Worm (Caenorhabditis elegans): ENCODE results near the gene F15E6.9.

F15E6.9 gene

ce11 chrIV:4301202-4301601 lies 2.3 kb upstream of the F15E6.9 start, which contains the start of gene lgc-22:
Gene lgc-22, plus strand, starts transcription at chrIV:4301306.
- TF ChIP-seq lim-6 (tag; optimal IDR thresholded peaks at IDR 0.05) (no peak), unc-3 (GFP tag; conservative IDR thresholded peaks at IDR 0.05) (no peak), unc-3 (tag; optimal IDR thresholded peaks at IDR 0.05) (no peak), ceh-14 (tag; optimal IDR thresholded peaks at IDR 0.05) (no peak), T23F11.4 (GFP tag; optimal IDR thresholded peaks at IDR 0.05) (no peak), nhr-232 (tag; optimal IDR thresholded peaks at IDR 0.05) (no peak), lin-11 (tag; optimal IDR thresholded peaks at IDR 0.05) (no peak)

- no peak for TF ChIP-seq ceh-31 (tag; optimal IDR thresholded peaks at IDR 0.05)
- no peak for TF ChIP-seq ceh-6 (GFP tag; optimal IDR thresholded peaks at IDR 0.05)
- no peak for TF ChIP-seq unc-55 (GFP tag; optimal IDR thresholded peaks at IDR 0.05)
- no peak for TF ChIP-seq ahr-1 (tag; optimal IDR thresholded peaks at IDR 0.05)
- no peak for TF ChIP-seq madf-2 (tag; optimal IDR thresholded peaks at IDR 0.05)
- no peak for TF ChIP-seq hlh-13 (GFP tag; optimal IDR thresholded peaks at IDR 0.05)
- TF ChIP-seq K09A11.1 (tag; optimal IDR thresholded peaks at IDR 0.05; ENCODE audit: insufficient read depth), result no peak
- no peak for TF ChIP-seq pag-3 (tag; optimal IDR thresholded peaks at IDR 0.05; ENCODE audit: borderline replicate concordance)
- no peak for TF ChIP-seq pha-2 (tag; optimal IDR thresholded peaks at IDR 0.05)
- TF ChIP-seq ceh-45 (GFP tag; IDR thresholded peaks at IDR 0.05), result no peak
- TF ChIP-seq sox-4 (tag; optimal IDR thresholded peaks at IDR 0.05), result no peak
- no peak for TF ChIP-seq ceh-2 (tag; optimal IDR thresholded peaks at IDR 0.05)
- no peak for TF ChIP-seq tbx-2 (tag; optimal IDR thresholded peaks at IDR 0.05)
- no peak for TF ChIP-seq ref-2 (tag; optimal IDR thresholded peaks at IDR 0.05)
- no peak for TF ChIP-seq che-1 (tag; optimal IDR thresholded peaks at IDR 0.05)
These were observed 1.1 kb upstream of the F15E6.9 start for ce11 chrIV:4299994-4300393.

- TF ChIP-seq unc-86 (tag; optimal IDR thresholded peaks at IDR 0.05), result no peak
- no peak for TF ChIP-seq sox-2 (GFP tag; IDR thresholded peaks at IDR 0.05)
- no peak for TF ChIP-seq gmeb-2 (tag; optimal IDR thresholded peaks at IDR 0.05)
- no peak for TF ChIP-seq ama-1 (optimal IDR thresholded peaks at IDR 0.05)
- TF ChIP-seq nfya-1 (tag; optimal IDR thresholded peaks at IDR 0.05), result no peak
- TF ChIP-seq ceh-14 (tag; optimal IDR thresholded peaks at IDR 0.05), result no peak
- TF ChIP-seq unc-3 (GFP tag; conservative IDR thresholded peaks at IDR 0.05), result no peak
- TF ChIP-seq unc-3 (tag; optimal IDR thresholded peaks at IDR 0.05), result no peak
- no peak for TF ChIP-seq hlh-8 (tag; optimal IDR thresholded peaks at IDR 0.05)
- no peak for TF ChIP-seq ceh-2 (tag; optimal IDR thresholded peaks at IDR 0.05)
- TF ChIP-seq unc-55 (GFP tag; optimal IDR thresholded peaks at IDR 0.05), result no peak
- no peak for TF ChIP-seq hlh-15 (tag; optimal IDR thresholded peaks at IDR 0.05)
- no peak for TF ChIP-seq ceh-31 (tag; optimal IDR thresholded peaks at IDR 0.05)
- no peak for TF ChIP-seq pqm-1 (tag; optimal IDR thresholded peaks at IDR 0.05)
- no peak for TF ChIP-seq ceh-45 (GFP tag; IDR thresholded peaks at IDR 0.05)
- no peak for TF ChIP-seq elt-4 (tag; optimal IDR thresholded peaks at IDR 0.05)
- TF ChIP-seq odd-2 (tag; optimal IDR thresholded peaks at IDR 0.05), result no peak
These were observed 4.3 kb downstream of the F15E6.9 start, which contains the start of gene F15E6.3 for ce11 chrIV:4294552-4294951. Gene F15E6.3, plus strand, starts transcription at chrIV:4294895.

ce11 chrIV:4292569-4292968 lies 6.3 kb downstream of the F15E6.9 start, which contains the start of gene F15E6.10:
Gene F15E6.10, plus strand, starts transcription at chrIV:4292869.
- no peak for TF ChIP-seq pag-3 (tag; optimal IDR thresholded peaks at IDR 0.05; ENCODE audit: borderline replicate concordance)
- no peak for TF ChIP-seq che-1 (tag; optimal IDR thresholded peaks at IDR 0.05)
- TF ChIP-seq ama-1 (optimal IDR thresholded peaks at IDR 0.05), result no peak

- TF ChIP-seq ceh-2 (tag; optimal IDR thresholded peaks at IDR 0.05) (no peak), ttx-3 (tag; optimal IDR thresholded peaks at IDR 0.05) (no peak), lim-6 (tag; optimal IDR thresholded peaks at IDR 0.05) (no peak), hlh-8 (tag; optimal IDR thresholded peaks at IDR 0.05) (no peak), pqm-1 (tag; optimal IDR thresholded peaks at IDR 0.05) (no peak), K02D7.2 (tag; optimal IDR thresholded peaks at IDR 0.05) (no peak), unc-42 (tag; optimal IDR thresholded peaks at IDR 0.05) (no peak), hlh-13 (GFP tag; optimal IDR thresholded peaks at IDR 0.05) (no peak), unc-55 (GFP tag; optimal IDR thresholded peaks at IDR 0.05) (no peak), pat-9 (tag; optimal IDR thresholded peaks at IDR 0.05) (no peak), hlh-15 (tag; optimal IDR thresholded peaks at IDR 0.05) (no peak), Y22D7AL.16 (tag; optimal IDR thresholded peaks at IDR 0.05) (no peak), syd-9 (tag; optimal IDR thresholded peaks at IDR 0.05) (no peak), ceh-6 (GFP tag; optimal IDR thresholded peaks at IDR 0.05) (no peak), ceh-24 (tag; optimal IDR thresholded peaks at IDR 0.05) (no peak), hlh-6 (tag; optimal IDR thresholded peaks at IDR 0.05) (no peak), unc-86 (tag; optimal IDR thresholded peaks at IDR 0.05) (no peak), che-1 (tag; optimal IDR thresholded peaks at IDR 0.05) (no peak), nfya-1 (tag; optimal IDR thresholded peaks at IDR 0.05) (no peak)
These were observed 7.7 kb downstream of the F15E6.9 start, which contains the start of gene F15E6.4 for ce11 chrIV:4291174-4291573. Gene F15E6.4, plus strand, starts transcription at chrIV:4291474.

All from whole organism, late embryonic.